Fruit fly (Drosophila melanogaster): ENCODE data around the gene CG7239.

DNA sequence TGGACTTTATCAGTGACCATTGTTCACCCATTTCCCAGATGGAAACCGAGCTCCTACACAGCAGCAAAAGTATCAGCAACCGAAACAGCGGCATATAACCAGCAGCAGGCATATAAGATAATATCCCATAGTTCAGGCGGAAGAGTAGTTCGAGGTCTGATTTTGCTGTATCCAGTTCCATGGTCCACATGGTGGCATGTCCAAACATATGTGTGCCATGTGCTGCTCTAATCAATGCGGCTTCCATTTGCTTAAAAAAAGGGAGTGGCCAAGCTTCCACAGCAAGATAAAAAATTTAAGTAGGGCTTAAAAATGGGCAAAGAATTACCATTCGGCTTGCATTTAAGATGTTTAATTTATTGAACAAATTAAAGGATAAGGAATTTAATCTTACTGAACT is 21.3 kb upstream of the CG7239 start:
- no peak for TF ChIP-seq ovo (GFP tag; optimal IDR thresholded peaks at IDR 0.05)
- TF ChIP-seq CG1620 (GFP tag; optimal IDR thresholded peaks at IDR 0.05) = no peak
- no peak for TF ChIP-seq CG7045 (GFP tag; optimal IDR thresholded peaks at IDR 0.05)
- TF ChIP-seq Crg-1 (GFP tag; optimal IDR thresholded peaks at IDR 0.05) = no peak
- no peak for TF ChIP-seq Clk (GFP tag; optimal IDR thresholded peaks at IDR 0.05)
- TF ChIP-seq CG14711 (tag; optimal IDR thresholded peaks at IDR 0.05) = no peak
- TF ChIP-seq Mnt (GFP tag; optimal IDR thresholded peaks at IDR 0.05) = no peak
- no peak for TF ChIP-seq Hr96 (GFP tag; optimal IDR thresholded peaks at IDR 0.05)
- TF ChIP-seq CG33017 (tag; optimal IDR thresholded peaks at IDR 0.05) = no peak
- TF ChIP-seq CG7101 (tag; optimal IDR thresholded peaks at IDR 0.05) = no peak
- no peak for TF ChIP-seq cnc (optimal IDR thresholded peaks at IDR 0.05)
- TF ChIP-seq bab1 (GFP tag; optimal IDR thresholded peaks at IDR 0.05) = no peak
- no peak for TF ChIP-seq cic (GFP tag; optimal IDR thresholded peaks at IDR 0.05)
- TF ChIP-seq tj (GFP tag; optimal IDR thresholded peaks at IDR 0.05) = no peak

All from whole organism, adult.